Worm (Caenorhabditis elegans) whole organism, L2 larva: Measurements from ENCODE around the gene lgc-19.

Experiments
- C34F6.9 ChIP-seq: fragments of 150-350 bp; optimal IDR thresholded peaks from 2 replicates; lab custom pipeline; 2014; ENCODE audit warnings: missing biosample characterization, missing genetic modification characterization
- F13H6.1 ChIP-seq: sonication (generic microtip); optimal IDR thresholded peaks from 2 replicates; lab custom pipeline; 2016; ENCODE audit warnings: missing genetic modification characterization, missing compliant biosample characterization
- R02D3.7 ChIP-seq: fragments of 150-350 bp; optimal IDR thresholded peaks from 2 replicates; lab custom pipeline; 2014; ENCODE audit warnings: missing biosample characterization, missing genetic modification characterization
- Y55F3AM.14 ChIP-seq: fragments of 200-800 bp; sonication (Bioruptor generic); optimal IDR thresholded peaks from 2 replicates; lab custom pipeline; 2018; ENCODE audit warnings: mild to moderate bottlenecking, missing genetic modification characterization, missing compliant biosample characterization
- ZK546.5 ChIP-seq: sonication (generic microtip); optimal IDR thresholded peaks from 2 replicates; lab custom pipeline; 2017; ENCODE audit warnings: missing biosample characterization, missing genetic modification characterization
- alr-1 ChIP-seq: fragments of 150-350 bp; optimal IDR thresholded peaks from 2 replicates; lab custom pipeline; 2014; ENCODE audit warnings: missing biosample characterization, missing genetic modification characterization
- aly-2 ChIP-seq: fragments of 150-350 bp; optimal IDR thresholded peaks from 2 replicates; lab custom pipeline; 2014; ENCODE audit warnings: missing biosample characterization, missing genetic modification characterization
- blmp-1 ChIP-seq: sonication (generic microtip); optimal IDR thresholded peaks from 2 replicates; lab custom pipeline; 2017; ENCODE audit warnings: missing genetic modification characterization, mild to moderate bottlenecking, missing compliant biosample characterization, antibody characterized with exemption, moderate library complexity; ENCODE audit not compliant: insufficient read depth
- ceh-16 ChIP-seq: fragments of 150-350 bp; optimal IDR thresholded peaks from 2 replicates; lab custom pipeline; 2014; ENCODE audit warnings: missing biosample characterization, missing genetic modification characterization
- crh-2 ChIP-seq: sonication (generic microtip); optimal IDR thresholded peaks from 2 replicates; lab custom pipeline; 2017; ENCODE audit warnings: missing biosample characterization, missing genetic modification characterization
- dmd-4 ChIP-seq: sonication (generic microtip); optimal IDR thresholded peaks from 2 replicates; lab custom pipeline; 2017; ENCODE audit warnings: missing biosample characterization, missing genetic modification characterization
- elt-1 ChIP-seq: fragments of 150-350 bp; optimal IDR thresholded peaks from 2 replicates; lab custom pipeline; 2014; ENCODE audit warnings: missing biosample characterization, missing genetic modification characterization
- fos-1 ChIP-seq: fragments of 150-350 bp; optimal IDR thresholded peaks from 2 replicates; lab custom pipeline; 2014; ENCODE audit warnings: missing biosample characterization, missing genetic modification characterization
- gmeb-1 ChIP-seq: fragments of 150-350 bp; optimal IDR thresholded peaks from 2 replicates; lab custom pipeline; 2014; ENCODE audit warnings: missing biosample characterization, missing genetic modification characterization
- lin-11 ChIP-seq: fragments of 150-350 bp; sonication (generic microtip); optimal IDR thresholded peaks from 2 replicates; lab custom pipeline; 2014; ENCODE audit warnings: missing biosample characterization, missing genetic modification characterization, inconsistent platforms, mixed read lengths
- lin-39 ChIP-seq: fragments of 150-350 bp; optimal IDR thresholded peaks from 2 replicates; lab custom pipeline; 2014; ENCODE audit warnings: missing biosample characterization, missing genetic modification reagents, missing genetic modification characterization
- lsy-2 ChIP-seq, 2 experiments: fragments of 150-350 bp in 1 of 2; sonication (generic microtip) in 1 of 2; optimal IDR thresholded peaks; 2 replicates each; lab custom pipeline; 2014 to 2017; ENCODE audit warnings: missing biosample characterization in 2 of 2, missing genetic modification characterization in 2 of 2
- mbf-1 ChIP-seq: sonication (generic microtip); optimal IDR thresholded peaks from 2 replicates; lab custom pipeline; 2017; ENCODE audit warnings: missing biosample characterization, missing genetic modification characterization
- mdl-1 ChIP-seq, 2 experiments: fragments of 150-350 bp in 1 of 2; sonication (generic microtip) in 1 of 2; optimal IDR thresholded peaks; 2 replicates each; lab custom pipeline; 2017; ENCODE audit warnings: missing biosample characterization in 2 of 2, missing genetic modification characterization in 2 of 2
- nhr-10 ChIP-seq: sonication (generic microtip); optimal IDR thresholded peaks from 2 replicates; lab custom pipeline; 2017; ENCODE audit warnings: missing biosample characterization, missing genetic modification characterization
- nhr-11 ChIP-seq: fragments of 150-350 bp; optimal IDR thresholded peaks from 2 replicates; lab custom pipeline; 2014; ENCODE audit warnings: missing biosample characterization, missing genetic modification characterization
- nhr-12 ChIP-seq: fragments of 150-350 bp; optimal IDR thresholded peaks from 2 replicates; lab custom pipeline; 2014; ENCODE audit warnings: missing biosample characterization, missing genetic modification characterization
- nhr-129 ChIP-seq: fragments of 150-350 bp; optimal IDR thresholded peaks from 2 replicates; lab custom pipeline; 2014; ENCODE audit warnings: missing biosample characterization, missing genetic modification characterization
- nhr-21 ChIP-seq: fragments of 150-350 bp; optimal IDR thresholded peaks from 2 replicates; lab custom pipeline; 2014; ENCODE audit warnings: missing biosample characterization, missing genetic modification characterization
- nhr-237 ChIP-seq: fragments of 150-350 bp; optimal IDR thresholded peaks from 2 replicates; lab custom pipeline; 2014; ENCODE audit warnings: missing biosample characterization, missing genetic modification characterization
- nhr-25 ChIP-seq: fragments of 150-350 bp; sonication (generic microtip); optimal IDR thresholded peaks from 3 replicates; lab custom pipeline; 2014; ENCODE audit warnings: missing biosample characterization, missing genetic modification characterization
- nhr-77 ChIP-seq: fragments of 150-350 bp; optimal IDR thresholded peaks from 2 replicates; lab custom pipeline; 2014; ENCODE audit warnings: missing biosample characterization, missing genetic modification characterization
- peb-1 ChIP-seq: fragments of 150-350 bp; optimal IDR thresholded peaks from 2 replicates; lab custom pipeline; 2014; ENCODE audit warnings: missing biosample characterization, missing genetic modification characterization
- skn-1 ChIP-seq: sonication (generic microtip); optimal IDR thresholded peaks from 2 replicates; lab custom pipeline; 2017; ENCODE audit warnings: missing biosample characterization, missing genetic modification characterization
- sma-3 ChIP-seq: sonication (generic microtip); optimal IDR thresholded peaks from 2 replicates; lab custom pipeline; 2016; ENCODE audit warnings: missing genetic modification reagents, missing genetic modification characterization, missing compliant biosample characterization
- sma-9 ChIP-seq, 2 experiments: fragments of 150-350 bp in 1 of 2; sonication (generic microtip) in 1 of 2; optimal IDR thresholded peaks; 2 replicates each; lab custom pipeline; 2014 to 2016; ENCODE audit warnings: missing genetic modification characterization in 2 of 2, mild to moderate bottlenecking in 1 of 2, missing biosample characterization in 1 of 2, missing compliant biosample characterization in 1 of 2, missing genetic modification reagents in 1 of 2, moderate library complexity in 1 of 2
- unc-39 ChIP-seq: fragments of 150-350 bp; optimal IDR thresholded peaks from 2 replicates; lab custom pipeline; 2014; ENCODE audit warnings: missing biosample characterization, missing genetic modification characterization
- unc-55 ChIP-seq: fragments of 150-350 bp; sonication (generic microtip); optimal IDR thresholded peaks from 3 replicates; lab custom pipeline; 2014; ENCODE audit warnings: missing biosample characterization, missing genetic modification reagents, missing genetic modification characterization
- zag-1 ChIP-seq: fragments of 150-350 bp; optimal IDR thresholded peaks from 2 replicates; lab custom pipeline; 2014; ENCODE audit warnings: missing biosample characterization, missing genetic modification characterization
- ztf-1 ChIP-seq: fragments of 200-800 bp; sonication (Bioruptor generic); conservative IDR thresholded peaks from 2 replicates; pipeline ENCODE4 v1.3.6; 2022; ENCODE audit warnings: missing genetic modification characterization, missing compliant biosample characterization
- ztf-4 ChIP-seq: fragments of 150-350 bp; optimal IDR thresholded peaks from 2 replicates; lab custom pipeline; 2014; ENCODE audit warnings: missing biosample characterization, missing genetic modification characterization

Gene lgc-19

ce11 chrIV:15961069-15961468 lies 1.4 kb downstream of the lgc-19 start:
- TF ChIP-seq ZK546.5 (tag; lab: Kevin White, UChicago) (no peak), ztf-1 (GFP tag; lab: Robert Waterston, UW) (no peak), sma-9 (GFP tag; optimal IDR thresholded peaks at IDR 0.05; lab: Kevin White, UChicago) (no peak), sma-9 (tag; optimal IDR thresholded peaks at IDR 0.05; lab: Kevin White, UChicago) (no peak), F13H6.1 (tag; lab: Kevin White, UChicago) (no peak), nhr-77 (tag; lab: Kevin White, UChicago) (no peak), nhr-21 (no peak), unc-55 (no peak)
- TF ChIP-seq, all 48 proteins: peak for 0

- TF ChIP-seq nhr-11 (tag; lab: Kevin White, UChicago) (no peak), ceh-16 (tag; lab: Kevin White, UChicago) (no peak), nhr-237 (tag; lab: Kevin White, UChicago) (no peak)
Measured at ce11 chrIV:15955349-15955748, 7.2 kb downstream of the lgc-19 start.

- TF ChIP-seq unc-39 (no peak), lin-11 (tag; lab: Kevin White, UChicago) (no peak), ztf-4 (tag; lab: Kevin White, UChicago) (no peak), sma-9 (GFP tag; optimal IDR thresholded peaks at IDR 0.05; lab: Kevin White, UChicago) (no peak), sma-9 (tag; optimal IDR thresholded peaks at IDR 0.05; lab: Kevin White, UChicago) (no peak), elt-1 (tag; lab: Kevin White, UChicago) (no peak), unc-55 (no peak), R02D3.7 (tag; lab: Kevin White, UChicago) (no peak), lin-39 (tag; lab: Kevin White, UChicago) (no peak), peb-1 (tag; lab: Kevin White, UChicago) (no peak), mbf-1 (no peak), ztf-1 (GFP tag; lab: Robert Waterston, UW) (no peak), alr-1 (tag; lab: Kevin White, UChicago) (no peak), aly-2 (tag; lab: Kevin White, UChicago) (no peak), skn-1 (no peak), dmd-4 (tag; lab: Kevin White, UChicago) (no peak), nhr-11 (tag; lab: Kevin White, UChicago) (no peak), lsy-2 (tag; optimal IDR thresholded peaks at IDR 0.05; lab: Kevin White, UChicago) (no peak), gmeb-1 (tag; lab: Kevin White, UChicago) (no peak)
Measured at ce11 chrIV:15953689-15954088, 8.8 kb downstream of the lgc-19 start.

ce11 chrIV:15951640-15952039 lies 10.9 kb downstream of the lgc-19 start, which contains the start of gene Y105C5B.15:
Gene Y105C5B.15 (plus strand): TSS chrIV:15951936.
- TF ChIP-seq zag-1 (tag; lab: Kevin White, UChicago) (no peak), fos-1 (tag; lab: Kevin White, UChicago) (peak; percentile 67)

- TF ChIP-seq dmd-4 (tag; lab: Kevin White, UChicago) (no peak), blmp-1 (tag; lab: Kevin White, UChicago) (no peak), ztf-4 (tag; lab: Kevin White, UChicago) (no peak), ceh-16 (tag; lab: Kevin White, UChicago) (no peak), nhr-12 (tag; lab: Kevin White, UChicago) (no peak), lin-39 (tag; lab: Kevin White, UChicago) (no peak), crh-2 (tag; lab: Kevin White, UChicago) (no peak), mdl-1 (tag; optimal IDR thresholded peaks at IDR 0.05; lab: Kevin White, UChicago) (no peak), lsy-2 (tag; optimal IDR thresholded peaks at IDR 0.05; lab: Kevin White, UChicago) (no peak)
Measured at ce11 chrIV:15950838-15951581, 11.5 kb downstream of the lgc-19 start, which contains the start of gene ifas-3. Gene ifas-3 (minus strand): TSS chrIV:15950888.

ce11 chrIV:15949995-15950394 lies 12.5 kb downstream of the lgc-19 start:
- TF ChIP-seq F13H6.1 (tag; lab: Kevin White, UChicago) (no peak), unc-55 (no peak), nhr-21 (no peak), mdl-1 (tag; optimal IDR thresholded peaks at IDR 0.05; lab: Kevin White, UChicago) (no peak), nhr-10 (no peak), lin-39 (tag; lab: Kevin White, UChicago) (no peak), dmd-4 (tag; lab: Kevin White, UChicago) (no peak), unc-39 (no peak), nhr-12 (tag; lab: Kevin White, UChicago) (no peak), Y55F3AM.14 (GFP tag; lab: Kevin White, UChicago) (no peak), C34F6.9 (tag; lab: Kevin White, UChicago) (no peak), elt-1 (tag; lab: Kevin White, UChicago) (no peak), zag-1 (tag; lab: Kevin White, UChicago) (no peak), nhr-11 (tag; lab: Kevin White, UChicago) (no peak), nhr-25 (tag; lab: Kevin White, UChicago) (no peak), nhr-129 (no peak), ztf-4 (tag; lab: Kevin White, UChicago) (no peak), lsy-2 (tag; optimal IDR thresholded peaks at IDR 0.05; lab: Kevin White, UChicago) (no peak), sma-3 (GFP tag; lab: Kevin White, UChicago) (no peak), peb-1 (tag; lab: Kevin White, UChicago) (no peak)
